Worm (Caenorhabditis elegans): ENCODE results near the gene srv-8.

srv-8 gene

ce11 chrV:13441661-13442060, 21.1 kb upstream of the srv-8 start, which contains the start of gene col-162:
TSS of gene col-162 (plus strand) at chrV:13441961.
- TF ChIP-seq ztf-1 (GFP tag; conservative IDR thresholded peaks at IDR 0.05): no peak
- no peak for TF ChIP-seq lin-13 (GFP tag; optimal IDR thresholded peaks at IDR 0.05)
- TF ChIP-seq crh-2 (tag; optimal IDR thresholded peaks at IDR 0.05): no peak
- TF ChIP-seq ztf-4 (tag; optimal IDR thresholded peaks at IDR 0.05): no peak
- no peak for TF ChIP-seq skn-1 (tag; optimal IDR thresholded peaks at IDR 0.05)
- no peak for TF ChIP-seq nhr-23 (tag; optimal IDR thresholded peaks at IDR 0.05)
- no peak for TF ChIP-seq dmd-4 (tag; optimal IDR thresholded peaks at IDR 0.05)
- no peak for TF ChIP-seq R02D3.7 (tag; optimal IDR thresholded peaks at IDR 0.05)
- no peak for TF ChIP-seq elt-1 (tag; optimal IDR thresholded peaks at IDR 0.05)
- no peak for TF ChIP-seq nhr-6 (tag; optimal IDR thresholded peaks at IDR 0.05)
- TF ChIP-seq nhr-12 (tag; optimal IDR thresholded peaks at IDR 0.05): no peak
- TF ChIP-seq gmeb-1 (tag; optimal IDR thresholded peaks at IDR 0.05): no peak
- TF ChIP-seq elt-3 (tag; optimal IDR thresholded peaks at IDR 0.05): no peak
- TF ChIP-seq blmp-1 (tag; optimal IDR thresholded peaks at IDR 0.05; ENCODE audit: insufficient read depth): no peak
- no peak for TF ChIP-seq sma-3 (GFP tag; optimal IDR thresholded peaks at IDR 0.05)

ce11 chrV:13437473-13438074, 17.0 kb upstream of the srv-8 start, which contains the start of gene mes-4:
TSS of gene mes-4 (minus strand) at chrV:13437545.
- TF ChIP-seq ama-1 (optimal IDR thresholded peaks at IDR 0.05) (no peak), gmeb-1 (tag; optimal IDR thresholded peaks at IDR 0.05) (peak; percentile 49), ceh-16 (tag; optimal IDR thresholded peaks at IDR 0.05) (no peak)

- TF ChIP-seq sma-9 (GFP tag; optimal IDR thresholded peaks at IDR 0.05): no peak
- no peak for TF ChIP-seq sma-9 (tag; optimal IDR thresholded peaks at IDR 0.05)
- no peak for TF ChIP-seq lin-13 (GFP tag; optimal IDR thresholded peaks at IDR 0.05)
- TF ChIP-seq snpc-4 (tag; optimal IDR thresholded peaks at IDR 0.05): no peak
- no peak for TF ChIP-seq lin-11 (tag; optimal IDR thresholded peaks at IDR 0.05)
- no peak for TF ChIP-seq nhr-25 (tag; optimal IDR thresholded peaks at IDR 0.05)
- no peak for TF ChIP-seq nhr-21 (tag; optimal IDR thresholded peaks at IDR 0.05)
- no peak for TF ChIP-seq nhr-11 (tag; optimal IDR thresholded peaks at IDR 0.05)
- no peak for TF ChIP-seq unc-39 (tag; optimal IDR thresholded peaks at IDR 0.05)
- no peak for TF ChIP-seq zag-1 (tag; optimal IDR thresholded peaks at IDR 0.05)
- TF ChIP-seq nhr-77 (tag; optimal IDR thresholded peaks at IDR 0.05): no peak
- no peak for TF ChIP-seq mdl-1 (tag; optimal IDR thresholded peaks at IDR 0.05)
- no peak for TF ChIP-seq ZK546.5 (tag; optimal IDR thresholded peaks at IDR 0.05)
- TF ChIP-seq crh-2 (tag; optimal IDR thresholded peaks at IDR 0.05): no peak
- no peak for TF ChIP-seq ceh-16 (tag; optimal IDR thresholded peaks at IDR 0.05)
- TF ChIP-seq blmp-1 (tag; optimal IDR thresholded peaks at IDR 0.05; ENCODE audit: insufficient read depth): no peak
- no peak for TF ChIP-seq unc-62 (GFP tag; optimal IDR thresholded peaks at IDR 0.05)
- no peak for TF ChIP-seq ama-1 (optimal IDR thresholded peaks at IDR 0.05)
These were observed 11.8 kb upstream of the srv-8 start, which contains the start of gene srd-17 for ce11 chrV:13432364-13432763. TSS of gene srd-17 (minus strand) at chrV:13432714.

DNA sequence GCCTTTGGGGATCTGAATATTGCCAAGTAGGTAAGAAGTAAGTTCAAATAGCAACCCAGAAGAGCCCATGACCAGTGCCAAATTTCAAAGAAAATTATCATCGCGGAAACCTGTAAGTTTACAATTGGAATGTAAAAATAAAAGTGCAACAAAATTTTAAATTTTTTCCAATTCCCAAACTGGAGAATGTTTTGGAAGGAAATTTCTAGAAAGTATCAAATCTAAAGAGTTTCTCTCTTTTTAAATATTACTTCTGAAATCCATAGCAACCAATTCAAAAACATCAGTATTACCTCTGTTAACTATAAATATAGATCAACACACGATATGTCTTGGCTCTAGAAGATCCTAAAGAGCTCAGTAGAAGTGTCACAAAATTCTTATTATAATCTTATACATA, 8.1 kb upstream of the srv-8 start, which contains the start of gene srd-19:
Gene srd-19 (minus strand): TSS at position 101 of the 400 bp plus-strand sequence.
- TF ChIP-seq mbf-1 (tag; optimal IDR thresholded peaks at IDR 0.05) (no peak), alr-1 (tag; optimal IDR thresholded peaks at IDR 0.05) (no peak), lin-11 (tag; optimal IDR thresholded peaks at IDR 0.05) (no peak), sma-3 (GFP tag; optimal IDR thresholded peaks at IDR 0.05) (no peak), sem-4 (tag; optimal IDR thresholded peaks at IDR 0.05) (no peak), ceh-82 (tag; optimal IDR thresholded peaks at IDR 0.05) (no peak), fos-1 (tag; optimal IDR thresholded peaks at IDR 0.05) (no peak), dmd-4 (tag; optimal IDR thresholded peaks at IDR 0.05) (no peak), sma-9 (GFP tag; optimal IDR thresholded peaks at IDR 0.05) (no peak), sma-9 (tag; optimal IDR thresholded peaks at IDR 0.05) (no peak), skn-1 (tag; optimal IDR thresholded peaks at IDR 0.05) (no peak), mab-5 (tag; optimal IDR thresholded peaks at IDR 0.05) (no peak), nhr-6 (tag; optimal IDR thresholded peaks at IDR 0.05) (no peak), aly-2 (tag; optimal IDR thresholded peaks at IDR 0.05) (no peak), lin-39 (tag; optimal IDR thresholded peaks at IDR 0.05) (no peak), nhr-10 (tag; optimal IDR thresholded peaks at IDR 0.05) (no peak), ztf-11 (tag; optimal IDR thresholded peaks at IDR 0.05) (no peak), zag-1 (tag; optimal IDR thresholded peaks at IDR 0.05) (no peak)
